Worm (Caenorhabditis elegans): ENCODE data around the gene F53F4.15.

DNA sequence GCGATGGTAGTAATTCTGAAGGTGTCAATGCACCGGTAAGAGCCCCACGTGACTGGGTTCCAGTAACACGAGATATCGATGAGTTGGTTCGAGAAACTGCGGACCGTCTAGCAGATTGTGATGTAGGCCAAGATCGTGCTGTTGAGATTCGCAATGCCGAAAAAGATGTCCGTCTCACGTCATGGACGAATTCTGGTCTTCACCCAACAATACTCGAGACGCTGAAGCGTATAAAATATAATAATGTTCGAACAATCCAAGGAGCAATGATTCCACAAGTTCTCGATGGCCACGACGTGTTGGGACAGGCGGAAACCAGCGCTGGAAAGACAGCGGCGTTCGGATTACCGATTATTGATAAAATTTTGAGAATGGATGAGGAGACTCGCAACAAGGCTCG is 45.7 kb downstream of the F53F4.15 start:
- TF ChIP-seq ama-1 (optimal IDR thresholded peaks at IDR 0.05), result no peak
- TF ChIP-seq ceh-82 (tag; optimal IDR thresholded peaks at IDR 0.05), result no peak
- TF ChIP-seq mdl-1 (tag; optimal IDR thresholded peaks at IDR 0.05), result no peak
- no peak for TF ChIP-seq skn-1 (tag; optimal IDR thresholded peaks at IDR 0.05)
- TF ChIP-seq ztf-11 (tag; optimal IDR thresholded peaks at IDR 0.05), result no peak
- no peak for TF ChIP-seq snpc-4 (tag; optimal IDR thresholded peaks at IDR 0.05)
- TF ChIP-seq ceh-88 (GFP tag; IDR thresholded peaks at IDR 0.05), result no peak
- TF ChIP-seq nhr-12 (tag; optimal IDR thresholded peaks at IDR 0.05), result no peak
- no peak for TF ChIP-seq tbx-2 (tag; optimal IDR thresholded peaks at IDR 0.05)
- no peak for TF ChIP-seq lin-13 (GFP tag; optimal IDR thresholded peaks at IDR 0.05)
- no peak for TF ChIP-seq lir-3 (tag; optimal IDR thresholded peaks at IDR 0.05; ENCODE audit: poor library complexity)
- no peak for TF ChIP-seq nhr-11 (tag; optimal IDR thresholded peaks at IDR 0.05)

All from whole organism, L1 larva.